Fruit fly (Drosophila melanogaster) whole organism, embryonic: ENCODE data around the gene GatB.

Source experiments
- Bgb ChIP-seq: fragments of 200-800 bp; sonication (Bioruptor generic); IDR thresholded peaks from 2 replicates; pipeline ENCODE4 v1.3.6; 2022; ENCODE audit warnings: missing biosample characterization, missing genetic modification characterization; ENCODE audit not compliant: partially characterized antibody
- CG12104 ChIP-seq: fragments of 200-800 bp; sonication (Bioruptor generic); optimal IDR thresholded peaks from 3 replicates; lab custom pipeline; 2016; ENCODE audit warnings: missing biosample characterization, missing genetic modification characterization
- CG12219 ChIP-seq: fragments of 200-800 bp; sonication (Bioruptor generic); optimal IDR thresholded peaks from 3 replicates; lab custom pipeline; 2018; ENCODE audit warnings: missing biosample characterization, mild to moderate bottlenecking, missing genetic modification characterization
- CG12236 ChIP-seq: fragments of 200-800 bp; sonication (Bioruptor generic); optimal IDR thresholded peaks from 2 replicates; lab custom pipeline; 2016; ENCODE audit warnings: missing biosample characterization, missing genetic modification characterization
- CG14667 ChIP-seq: fragments of 200-800 bp; sonication (Bioruptor generic); IDR thresholded peaks from 2 replicates; pipeline ENCODE4 v1.3.6; 2022; ENCODE audit warnings: missing biosample characterization, missing genetic modification characterization
- CG1529 ChIP-seq: fragments of 200-800 bp; sonication (Bioruptor generic); optimal IDR thresholded peaks from 3 replicates; lab custom pipeline; 2018; ENCODE audit warnings: missing biosample characterization, missing genetic modification characterization
- CG15601 ChIP-seq: fragments of 200-800 bp; sonication (Bioruptor generic); optimal IDR thresholded peaks from 3 replicates; lab custom pipeline; 2019; ENCODE audit warnings: missing biosample characterization, mild to moderate bottlenecking, missing genetic modification characterization, moderate library complexity
- CG16779 ChIP-seq: fragments of 200-800 bp; sonication (Bioruptor generic); IDR thresholded peaks from 2 replicates; pipeline ENCODE4 v1.3.6; 2022; ENCODE audit warnings: missing biosample characterization, missing genetic modification characterization
- CG31224 ChIP-seq: fragments of 200-800 bp; sonication (Bioruptor generic); IDR thresholded peaks from 2 replicates; pipeline ENCODE4 v1.3.6; 2022; ENCODE audit warnings: missing biosample characterization, missing genetic modification characterization
- CG31441 ChIP-seq: fragments of 200-800 bp; sonication (Bioruptor generic); IDR thresholded peaks from 2 replicates; pipeline ENCODE4 v1.3.6; 2022; ENCODE audit warnings: missing biosample characterization, missing genetic modification characterization
- CG5953 ChIP-seq: fragments of 200-800 bp; sonication (Bioruptor generic); IDR thresholded peaks from 2 replicates; pipeline ENCODE4 v1.3.6; 2022; ENCODE audit warnings: missing biosample characterization, missing genetic modification characterization
- Camta ChIP-seq: fragments of 200-800 bp; sonication (Bioruptor generic); optimal IDR thresholded peaks from 2 replicates; lab custom pipeline; 2016; ENCODE audit warnings: missing biosample characterization, missing genetic modification characterization
- Dip2 ChIP-seq: fragments of 200-800 bp; sonication (Bioruptor generic); IDR thresholded peaks from 2 replicates; pipeline ENCODE4 v1.3.6; 2022; ENCODE audit warnings: missing biosample characterization, missing genetic modification characterization
- Doc2 ChIP-seq: fragments of 200-800 bp; sonication (Bioruptor generic); IDR thresholded peaks from 2 replicates; pipeline ENCODE4 v1.3.6; 2022; ENCODE audit warnings: missing biosample characterization, missing genetic modification characterization
- Dp ChIP-seq: fragments of 200-800 bp; sonication (Bioruptor generic); optimal IDR thresholded peaks from 2 replicates; lab custom pipeline; 2018; ENCODE audit warnings: missing biosample characterization, mild to moderate bottlenecking, missing genetic modification characterization, moderate library complexity
- HLH4C ChIP-seq: fragments of 200-800 bp; sonication (Bioruptor generic); IDR thresholded peaks from 3 replicates; pipeline ENCODE4 v1.3.6; 2022; ENCODE audit warnings: missing biosample characterization, missing genetic modification characterization; ENCODE audit not compliant: partially characterized antibody
- Hmr ChIP-seq: fragments of 200-800 bp; sonication (Bioruptor generic); optimal IDR thresholded peaks from 3 replicates; lab custom pipeline; 2017; ENCODE audit warnings: mild to moderate bottlenecking, missing biosample characterization, missing genetic modification reagents, missing genetic modification characterization
- Kr ChIP-seq: fragments of 200-800 bp; sonication (Bioruptor generic); optimal IDR thresholded peaks from 2 replicates; lab custom pipeline; 2017; ENCODE audit warnings: missing biosample characterization, mild to moderate bottlenecking, missing genetic modification characterization
- NC2β ChIP-seq: fragments of 200-800 bp; sonication (Bioruptor generic); optimal IDR thresholded peaks from 2 replicates; lab custom pipeline; 2016; ENCODE audit warnings: missing biosample characterization, missing genetic modification characterization
- Nf-YC ChIP-seq: fragments of 200-800 bp; optimal IDR thresholded peaks from 3 replicates; lab custom pipeline; 2019; ENCODE audit warnings: missing biosample characterization, mild to moderate bottlenecking, missing genetic modification characterization, moderate library complexity
- NfI ChIP-seq: fragments of 200-800 bp; sonication (Bioruptor generic); optimal IDR thresholded peaks from 3 replicates; lab custom pipeline; 2018; ENCODE audit warnings: missing biosample characterization, mild to moderate bottlenecking, missing genetic modification characterization, moderate library complexity
- Oli ChIP-seq: fragments of 200-800 bp; sonication (Bioruptor generic); optimal IDR thresholded peaks from 2 replicates; lab custom pipeline; 2018; ENCODE audit warnings: missing biosample characterization, mild to moderate bottlenecking, missing genetic modification characterization, moderate library complexity
- Ptx1 ChIP-seq: fragments of 200-800 bp; sonication (Bioruptor generic); IDR thresholded peaks from 2 replicates; pipeline ENCODE4 v1.3.6; 2022; ENCODE audit warnings: missing biosample characterization, missing genetic modification characterization
- Scr ChIP-seq: fragments of 200-800 bp; sonication (Bioruptor generic); IDR thresholded peaks from 2 replicates; pipeline ENCODE4 v1.3.6; 2022; ENCODE audit warnings: missing biosample characterization, missing genetic modification characterization; ENCODE audit not compliant: partially characterized antibody
- Xrp1 ChIP-seq: fragments of 200-800 bp; sonication (Bioruptor generic); IDR thresholded peaks from 2 replicates; pipeline ENCODE4 v1.3.6; 2022; ENCODE audit warnings: missing biosample characterization, missing genetic modification characterization
- al ChIP-seq: fragments of 200-800 bp; sonication (Bioruptor generic); IDR thresholded peaks from 2 replicates; pipeline ENCODE4 v1.3.6; 2022; ENCODE audit warnings: missing biosample characterization, missing genetic modification characterization
- ato ChIP-seq: fragments of 200-800 bp; sonication (Bioruptor generic); IDR thresholded peaks from 2 replicates; pipeline ENCODE4 v1.3.6; 2022; ENCODE audit warnings: missing biosample characterization, missing genetic modification characterization; ENCODE audit not compliant: partially characterized antibody
- btn ChIP-seq: fragments of 200-800 bp; sonication (Bioruptor generic); optimal IDR thresholded peaks from 2 replicates; lab custom pipeline; 2016; ENCODE audit warnings: missing biosample characterization, missing genetic modification characterization
- cad ChIP-seq: fragments of >200 bp; optimal IDR thresholded peaks from 2 replicates; lab custom pipeline; 2017; ENCODE audit warnings: missing biosample characterization, missing genetic modification characterization
- ci ChIP-seq: fragments of 200-800 bp; sonication (Bioruptor generic); IDR thresholded peaks from 3 replicates; pipeline ENCODE4 v1.3.6; 2022; ENCODE audit warnings: missing biosample characterization, missing genetic modification characterization
- dpn ChIP-seq, 2 experiments: fragments of 200-800 bp; sonication (Bioruptor generic); optimal IDR thresholded peaks; 3 replicates each; lab custom pipeline; 2016; ENCODE audit warnings: missing biosample characterization in 2 of 2, missing genetic modification characterization in 2 of 2
- gfzf ChIP-seq: fragments of 200-800 bp; sonication (Bioruptor generic); optimal IDR thresholded peaks from 2 replicates; lab custom pipeline; 2016; ENCODE audit warnings: missing biosample characterization, mild to moderate bottlenecking, missing genetic modification characterization, moderate library complexity
- inv ChIP-seq: fragments of 200-800 bp; sonication (Bioruptor generic); IDR thresholded peaks from 2 replicates; pipeline ENCODE4 v1.3.6; 2022; ENCODE audit warnings: missing biosample characterization, missing genetic modification characterization; ENCODE audit not compliant: partially characterized antibody
- jigr1 ChIP-seq: fragments of 200-800 bp; sonication (Bioruptor generic); IDR thresholded peaks from 3 replicates; pipeline ENCODE4 v1.3.6; 2022; ENCODE audit warnings: missing biosample characterization, missing genetic modification characterization
- lbe ChIP-seq: fragments of 200-800 bp; sonication (Bioruptor generic); optimal IDR thresholded peaks from 2 replicates; lab custom pipeline; 2016; ENCODE audit warnings: missing biosample characterization, mild to moderate bottlenecking, missing genetic modification characterization
- lola ChIP-seq, 3 experiments: fragments of >200 bp in 2 of 3; fragments of 200-800 bp in 1 of 3; sonication (Bioruptor generic) in 1 of 3; optimal IDR thresholded peaks; 2 replicates each; lab custom pipeline; 2017 to 2019; ENCODE audit warnings: missing biosample characterization in 3 of 3, missing genetic modification characterization in 3 of 3, mild to moderate bottlenecking in 1 of 3, moderate library complexity in 1 of 3
- p53 ChIP-seq: fragments of 200-800 bp; sonication (Bioruptor generic); optimal IDR thresholded peaks from 2 replicates; lab custom pipeline; 2016; ENCODE audit warnings: missing biosample characterization, missing genetic modification characterization
- pum ChIP-seq: fragments of 200-800 bp; sonication (Bioruptor generic); optimal IDR thresholded peaks from 2 replicates; lab custom pipeline; 2016; ENCODE audit warnings: missing biosample characterization, missing genetic modification characterization
- ranshi ChIP-seq: fragments of 200-800 bp; sonication (Bioruptor generic); IDR thresholded peaks from 2 replicates; pipeline ENCODE4 v1.3.6; 2022; ENCODE audit warnings: missing biosample characterization, missing genetic modification characterization
- ro ChIP-seq: fragments of 200-800 bp; sonication (Bioruptor generic); IDR thresholded peaks from 2 replicates; pipeline ENCODE4 v1.3.6; 2022; ENCODE audit warnings: missing biosample characterization, missing genetic modification characterization
- slbo ChIP-seq: fragments of 200-800 bp; sonication (Bioruptor generic); IDR thresholded peaks from 2 replicates; pipeline ENCODE4 v1.3.6; 2022; ENCODE audit warnings: missing biosample characterization, missing genetic modification characterization
- slp2 ChIP-seq: fragments of 200-800 bp; sonication (Bioruptor generic); optimal IDR thresholded peaks from 2 replicates; lab custom pipeline; 2016; ENCODE audit warnings: missing biosample characterization, missing genetic modification characterization
- sqz ChIP-seq: fragments of 200-800 bp; sonication (Bioruptor generic); optimal IDR thresholded peaks from 3 replicates; lab custom pipeline; 2018; ENCODE audit warnings: missing biosample characterization, mild to moderate bottlenecking, missing genetic modification characterization
- sr ChIP-seq: fragments of 200-800 bp; sonication (Bioruptor generic); IDR thresholded peaks from 3 replicates; pipeline ENCODE4 v1.3.6; 2022; ENCODE audit warnings: missing biosample characterization, missing genetic modification characterization
- tin ChIP-seq: fragments of 200-800 bp; sonication (Bioruptor generic); optimal IDR thresholded peaks from 3 replicates; lab custom pipeline; 2016; ENCODE audit warnings: missing biosample characterization, missing genetic modification characterization
- tx ChIP-seq: fragments of 200-800 bp; sonication (Bioruptor generic); optimal IDR thresholded peaks from 2 replicates; lab custom pipeline; 2016; ENCODE audit warnings: missing biosample characterization, missing genetic modification characterization
- vfl ChIP-seq: fragments of 200-800 bp; sonication (Bioruptor generic); optimal IDR thresholded peaks from 2 replicates; lab custom pipeline; 2016; ENCODE audit warnings: missing biosample characterization, missing genetic modification characterization
- zen ChIP-seq: fragments of 200-800 bp; sonication (Bioruptor generic); optimal IDR thresholded peaks from 3 replicates; lab custom pipeline; 2018; ENCODE audit warnings: missing biosample characterization, mild to moderate bottlenecking, missing genetic modification characterization, moderate library complexity
- zfh2 ChIP-seq: fragments of 200-800 bp; sonication (Bioruptor generic); optimal IDR thresholded peaks from 2 replicates; lab custom pipeline; 2016; ENCODE audit warnings: missing biosample characterization, missing genetic modification characterization

Gene GatB

dm6 chr3R:24151924-24152809, 22.1 kb upstream of the GatB start, which contains the start of the genes p38a and CG6178 (continued):
- peak; percentile 35 for TF ChIP-seq pum (GFP tag; lab: Kevin White, UChicago)
- peak; percentile 99 for TF ChIP-seq Ptx1 (GFP tag; lab: Robert Waterston, UW)
- peak; percentile 96 for TF ChIP-seq CG14667 (GFP tag; lab: Robert Waterston, UW)
- 0 out of 2 replicates have a peak, but pooled peaks have one; percentile 14 for TF ChIP-seq Scr
- peak; percentile 8; the same call in 1 of the 2 replicates for TF ChIP-seq Bgb (GFP tag; lab: Robert Waterston, UW)
- peak; percentile 51 to 94 for TF ChIP-seq dpn (GFP tag; optimal IDR thresholded peaks at IDR 0.05; lab: Kevin White, UChicago)
- peak; percentile 97 for TF ChIP-seq al (GFP tag; lab: Robert Waterston, UW)
- TF ChIP-seq CG15601 (tag; lab: Kevin White, UChicago) = peak; percentile 95
- TF ChIP-seq sr = peak; percentile 68; the same call in 2 of the 3 replicates
- TF ChIP-seq CG31441 (GFP tag; lab: Robert Waterston, UW) = peak; percentile 99
- peak; percentile 59 for TF ChIP-seq Dp (GFP tag; lab: Kevin White, UChicago)
- TF ChIP-seq tin (GFP tag; lab: Kevin White, UChicago) = peak; percentile 92
- TF ChIP-seq CG12104 (GFP tag; lab: Kevin White, UChicago) = peak; percentile 94
- peak; percentile 62 for TF ChIP-seq vfl
- TF ChIP-seq slbo = peak; percentile 98
- TF ChIP-seq lbe (GFP tag; lab: Kevin White, UChicago) = peak; percentile 84
- no peak for TF ChIP-seq cad (GFP tag; lab: Kevin White, UChicago)
- no peak for TF ChIP-seq inv
- TF ChIP-seq Kr (GFP tag; lab: Kevin White, UChicago) = no peak
- TF ChIP-seq CG12236 = no peak
- TF ChIP-seq slp2 (GFP tag; lab: Kevin White, UChicago) = peak; percentile 47
- peak; percentile 65 for TF ChIP-seq tx (GFP tag; lab: Kevin White, UChicago)
- peak; percentile 33 for TF ChIP-seq Camta
- TF ChIP-seq zfh2 (GFP tag; lab: Kevin White, UChicago) = peak; percentile 86
- TF ChIP-seq zen (tag; lab: Kevin White, UChicago) = peak; percentile 93
- peak; percentile 91 for TF ChIP-seq sqz (GFP tag; lab: Kevin White, UChicago)
- peak; percentile 89 for TF ChIP-seq Doc2
- peak; percentile 80 for TF ChIP-seq CG1529 (GFP tag; lab: Kevin White, UChicago)
- peak; percentile 98 for TF ChIP-seq Hmr
- peak; percentile 56 for TF ChIP-seq Dip2 (GFP tag; lab: Robert Waterston, UW)
- TF ChIP-seq gfzf (GFP tag; lab: Kevin White, UChicago) = no peak
- peak; percentile 96 for TF ChIP-seq Xrp1 (GFP tag; lab: Robert Waterston, UW)
- no peak for TF ChIP-seq btn (GFP tag; lab: Kevin White, UChicago)
- peak; percentile 93 for TF ChIP-seq Nf-YC (tag; lab: Kevin White, UChicago)
- TF ChIP-seq Oli (tag; lab: Kevin White, UChicago) = peak; percentile 99
- peak; percentile 93 for TF ChIP-seq CG31224 (GFP tag; lab: Robert Waterston, UW)
- TF ChIP-seq jigr1 (GFP tag; lab: Robert Waterston, UW) = peak; percentile 91; the same call in 2 of the 3 replicates
- TF ChIP-seq HLH4C (GFP tag; lab: Robert Waterston, UW) = no peak
- no peak for TF ChIP-seq ato (GFP tag; lab: Robert Waterston, UW)
- peak; percentile 79 for TF ChIP-seq CG16779
- no peak for TF ChIP-seq p53 (GFP tag; lab: Kevin White, UChicago)
- TF ChIP-seq CG12219 (GFP tag; lab: Kevin White, UChicago) = peak; percentile 84
- TF ChIP-seq ranshi (GFP tag; lab: Robert Waterston, UW) = peak; percentile 97
- TF ChIP-seq NfI = peak; percentile 98
- TF ChIP-seq ci (GFP tag; lab: Robert Waterston, UW) = peak; percentile 89
- TF ChIP-seq CG5953 (GFP tag; lab: Robert Waterston, UW) = peak; percentile 94
- peak in 1 of 3 experiments; percentile 94 for TF ChIP-seq lola (GFP tag; optimal IDR thresholded peaks at IDR 0.05; lab: Kevin White, UChicago)
- peak; percentile 92 for TF ChIP-seq ro (GFP tag; lab: Robert Waterston, UW)
- TF ChIP-seq NC2β (GFP tag; lab: Kevin White, UChicago) = no peak
